Worm (Caenorhabditis elegans): ENCODE measurements around the gene F42A9.11.
A peak's percentile ranks its signal among the peaks of the same experiment; 100 is the strongest.

The F42A9.11 gene

ce11 chrIV:8627328-8627727 is at the start of gene F42A9.11:
F42A9.11 (plus strand) TSS chrIV:8627637.
- TF ChIP-seq mab-9 (GFP tag; IDR thresholded peaks at IDR 0.05) (no peak), zag-1 (tag; optimal IDR thresholded peaks at IDR 0.05) (no peak), nhr-19 (GFP tag; conservative IDR thresholded peaks at IDR 0.05) (0 out of 2 replicates have a peak, but pooled peaks have one; percentile 12), nhr-11 (tag; optimal IDR thresholded peaks at IDR 0.05) (no peak), grh-1 (GFP tag; IDR thresholded peaks at IDR 0.05) (no peak), elt-3 (tag; optimal IDR thresholded peaks at IDR 0.05) (peak in 1 of 6 experiments; percentile 27), F16B12.6 (tag; optimal IDR thresholded peaks at IDR 0.05) (no peak), hlh-17 (GFP tag; optimal IDR thresholded peaks at IDR 0.05; ENCODE audit: borderline replicate concordance) (no peak), alr-1 (tag; optimal IDR thresholded peaks at IDR 0.05; ENCODE audit: borderline replicate concordance) (no peak), ceh-8 (GFP tag; optimal IDR thresholded peaks at IDR 0.05) (no peak), fos-1 (tag; optimal IDR thresholded peaks at IDR 0.05) (no peak), snpc-4 (tag; optimal IDR thresholded peaks at IDR 0.05) (no peak), fkh-10 (GFP tag; optimal IDR thresholded peaks at IDR 0.05) (no peak), blmp-1 (tag; optimal IDR thresholded peaks at IDR 0.05) (peak; percentile 63), nhr-28 (tag; optimal IDR thresholded peaks at IDR 0.05) (no peak), efl-3 (GFP tag; optimal IDR thresholded peaks at IDR 0.05) (no peak), jun-1 (tag; optimal IDR thresholded peaks at IDR 0.05) (no peak), lir-3 (tag; optimal IDR thresholded peaks at IDR 0.05; ENCODE audit: poor library complexity) (no peak), aly-2 (tag; optimal IDR thresholded peaks at IDR 0.05) (no peak), unc-86 (tag; optimal IDR thresholded peaks at IDR 0.05) (no peak), hpl-2 (GFP tag; optimal IDR thresholded peaks at IDR 0.05) (no peak), C16A3.4 (tag; optimal IDR thresholded peaks at IDR 0.05) (no peak), ets-5 (GFP tag; IDR thresholded peaks at IDR 0.05) (no peak), unc-62 (GFP tag; optimal IDR thresholded peaks at IDR 0.05) (no peak), lsy-2 (tag; optimal IDR thresholded peaks at IDR 0.05) (peak in 1 of 2 experiments; percentile 49), mef-2 (tag; optimal IDR thresholded peaks at IDR 0.05) (no peak), xbp-1 (tag; optimal IDR thresholded peaks at IDR 0.05) (peak; percentile 9), nhr-90 (tag; optimal IDR thresholded peaks at IDR 0.05; ENCODE audit: poor library complexity) (peak; percentile 29), dpl-1 (GFP tag; optimal IDR thresholded peaks at IDR 0.05) (peak in 2 of 3 experiments; percentile 19), ceh-82 (tag; optimal IDR thresholded peaks at IDR 0.05) (peak in 2 of 3 experiments; percentile 7 to 17), vab-15 (tag; optimal IDR thresholded peaks at IDR 0.05) (no peak), nhr-237 (tag; optimal IDR thresholded peaks at IDR 0.05) (no peak), skn-1 (tag; optimal IDR thresholded peaks at IDR 0.05) (peak; percentile 48), sptf-1 (tag; optimal IDR thresholded peaks at IDR 0.05) (no peak), swsn-7 (tag; optimal IDR thresholded peaks at IDR 0.05) (peak; percentile 22), nhr-85 (tag) (peak; percentile 88), lin-14 (GFP tag; optimal IDR thresholded peaks at IDR 0.05) (peak; percentile 86), lin-35 (GFP tag; optimal IDR thresholded peaks at IDR 0.05) (peak in 1 of 2 experiments; percentile 47), Y116A8C.19 (tag; optimal IDR thresholded peaks at IDR 0.05; ENCODE audit: borderline replicate concordance) (no peak), egl-27 (tag; optimal IDR thresholded peaks at IDR 0.05) (peak in 1 of 2 experiments; percentile 41), unc-130 (tag; optimal IDR thresholded peaks at IDR 0.05) (no peak), lin-15B (tag; optimal IDR thresholded peaks at IDR 0.05) (no peak), nhr-20 (tag; optimal IDR thresholded peaks at IDR 0.05) (peak; percentile 56), nhr-71 (tag; optimal IDR thresholded peaks at IDR 0.05) (peak; percentile 54), ces-1 (GFP tag; optimal IDR thresholded peaks at IDR 0.05) (no peak), mdl-1 (tag; optimal IDR thresholded peaks at IDR 0.05) (peak in 1 of 2 experiments; percentile 13), nhr-47 (tag; optimal IDR thresholded peaks at IDR 0.05) (peak; percentile 32), mep-1 (tag; optimal IDR thresholded peaks at IDR 0.05) (peak; percentile 24), nhr-77 (tag; optimal IDR thresholded peaks at IDR 0.05) (peak; percentile 59), efl-1 (optimal IDR thresholded peaks at IDR 0.05) (peak in 1 of 2 experiments; percentile 18), efl-1 (GFP tag; optimal IDR thresholded peaks at IDR 0.05 in 1 of 2) (no peak), isw-1 (GFP tag; IDR thresholded peaks at IDR 0.05) (no peak), lin-39 (tag; optimal IDR thresholded peaks at IDR 0.05) (no peak)
